Fruit fly (Drosophila melanogaster) Kc167 (cell line): Measurements from ENCODE around the gene MED11.

ENCODE experiments used
- insv ChIP-seq: fragments of >200 bp; optimal IDR thresholded peaks from 3 replicates; lab custom pipeline; 2018; ENCODE audit warnings: missing external identifiers
- psq ChIP-seq: fragments of >200 bp; optimal IDR thresholded peaks from 2 replicates; lab custom pipeline; 2017; ENCODE audit warnings: missing external identifiers

- TF ChIP-seq insv (no peak), psq (lab: Kevin White, UChicago) (no peak)
These were observed 24.1 kb downstream of the MED11 start for dm6 chr3L:18769782-18770181.
